Worm (Caenorhabditis elegans) whole organism, L1 larva: ENCODE measurements around the gene F35H8.1.

Experiments used
- C04F5.9 ChIP-seq: sonication (generic microtip); optimal IDR thresholded peaks from 2 replicates; lab custom pipeline; 2016; ENCODE audit warnings: missing genetic modification characterization, missing compliant biosample characterization
- C16A3.4 ChIP-seq: fragments of 150-350 bp; optimal IDR thresholded peaks from 2 replicates; lab custom pipeline; 2014; ENCODE audit warnings: missing biosample characterization, missing genetic modification characterization
- C34B4.2 ChIP-seq: sonication (generic microtip); optimal IDR thresholded peaks from 2 replicates; lab custom pipeline; 2017; ENCODE audit warnings: mild to moderate bottlenecking, missing genetic modification characterization, missing compliant biosample characterization
- Y116A8C.19 ChIP-seq: sonication (generic microtip); optimal IDR thresholded peaks from 2 replicates; lab custom pipeline; 2016; ENCODE audit warnings: missing compliant biosample characterization, missing genetic modification characterization, borderline replicate concordance
- aha-1 ChIP-seq: fragments of 150-350 bp; optimal IDR thresholded peaks from 2 replicates; lab custom pipeline; 2014; ENCODE audit warnings: missing biosample characterization, missing genetic modification characterization
- blmp-1 ChIP-seq: fragments of 150-350 bp; optimal IDR thresholded peaks from 2 replicates; lab custom pipeline; 2014; ENCODE audit warnings: missing biosample characterization, missing genetic modification characterization
- ceh-63 ChIP-seq: fragments of 200-800 bp; sonication (Bioruptor generic); optimal IDR thresholded peaks from 2 replicates; lab custom pipeline; 2018; ENCODE audit warnings: mild to moderate bottlenecking, missing genetic modification characterization, missing compliant biosample characterization
- ceh-8 ChIP-seq: fragments of 200-800 bp; sonication (Bioruptor generic); optimal IDR thresholded peaks from 2 replicates; lab custom pipeline; 2018; ENCODE audit warnings: mild to moderate bottlenecking, missing genetic modification characterization, moderate library complexity, missing compliant biosample characterization
- ces-1 ChIP-seq: fragments of 150-350 bp; optimal IDR thresholded peaks from 2 replicates; lab custom pipeline; 2014; ENCODE audit warnings: missing biosample characterization, missing genetic modification reagents, missing genetic modification characterization
- dsc-1 ChIP-seq: sonication (generic microtip); optimal IDR thresholded peaks from 2 replicates; lab custom pipeline; 2016; ENCODE audit warnings: mild to moderate bottlenecking, missing genetic modification characterization, missing compliant biosample characterization
- efl-1 ChIP-seq, 4 experiments: fragments of 150-350 bp; optimal IDR thresholded peaks in 3 of 4; peaks in 1 of 4; 1 replicate in 1 of 4; 2 replicates in 3 of 4; lab custom pipeline; 2014; ENCODE audit warnings: missing biosample characterization in 2 of 4, missing genetic modification characterization in 2 of 4, missing genetic modification reagents in 2 of 4
- fkh-10 ChIP-seq: sonication (generic microtip); optimal IDR thresholded peaks from 2 replicates; lab custom pipeline; 2017; ENCODE audit warnings: missing biosample characterization, missing genetic modification reagents, missing genetic modification characterization
- fkh-8 ChIP-seq: sonication (generic microtip); optimal IDR thresholded peaks from 2 replicates; lab custom pipeline; 2016; ENCODE audit warnings: mild to moderate bottlenecking, missing genetic modification characterization, missing compliant biosample characterization
- grh-1 ChIP-seq: fragments of 200-800 bp; sonication (Bioruptor generic); IDR thresholded peaks from 2 replicates; pipeline ENCODE4 v1.3.6; 2022; ENCODE audit warnings: missing genetic modification reagents, missing genetic modification characterization, missing compliant biosample characterization
- hlh-4 ChIP-seq: sonication (generic microtip); optimal IDR thresholded peaks from 2 replicates; lab custom pipeline; 2016; ENCODE audit warnings: mild to moderate bottlenecking, missing genetic modification characterization, missing compliant biosample characterization
- jun-1 ChIP-seq: fragments of 150-350 bp; optimal IDR thresholded peaks from 2 replicates; lab custom pipeline; 2014; ENCODE audit warnings: missing biosample characterization, missing genetic modification reagents, missing genetic modification characterization
- lin-13 ChIP-seq: fragments of 150-350 bp; optimal IDR thresholded peaks from 2 replicates; lab custom pipeline; 2014; ENCODE audit warnings: missing biosample characterization, missing genetic modification reagents, missing genetic modification characterization
- lin-14 ChIP-seq: fragments of 200-800 bp; sonication (Bioruptor generic); optimal IDR thresholded peaks from 2 replicates; lab custom pipeline; 2018; ENCODE audit warnings: mild to moderate bottlenecking, missing genetic modification characterization, moderate library complexity, missing compliant biosample characterization
- lin-15B ChIP-seq: fragments of 150-350 bp; sonication (generic microtip); optimal IDR thresholded peaks from 3 replicates; lab custom pipeline; 2014; ENCODE audit warnings: missing biosample characterization, missing genetic modification characterization
- lin-35 ChIP-seq, 2 experiments: fragments of 150-350 bp; optimal IDR thresholded peaks; 2 replicates each; lab custom pipeline; 2014; ENCODE audit warnings: missing biosample characterization in 2 of 2, missing genetic modification characterization in 2 of 2, missing genetic modification reagents in 2 of 2
- lin-39 ChIP-seq: fragments of 150-350 bp; optimal IDR thresholded peaks from 2 replicates; lab custom pipeline; 2014; ENCODE audit warnings: missing biosample characterization, missing genetic modification reagents, missing genetic modification characterization
- lir-3 ChIP-seq: sonication (generic microtip); optimal IDR thresholded peaks from 2 replicates; lab custom pipeline; 2016; ENCODE audit warnings: mild to moderate bottlenecking, missing genetic modification characterization, moderate library complexity, missing compliant biosample characterization; ENCODE audit not compliant: poor library complexity
- lsy-2 ChIP-seq, 2 experiments: fragments of 150-350 bp; optimal IDR thresholded peaks; 2 replicates each; lab custom pipeline; 2014; ENCODE audit warnings: missing biosample characterization in 2 of 2, missing genetic modification characterization in 2 of 2
- mab-9 ChIP-seq: fragments of 200-800 bp; sonication (Bioruptor generic); IDR thresholded peaks from 2 replicates; pipeline ENCODE4 v1.3.6; 2022; ENCODE audit warnings: missing genetic modification reagents, missing genetic modification characterization, missing compliant biosample characterization
- mdl-1 ChIP-seq, 2 experiments: fragments of 150-350 bp; optimal IDR thresholded peaks; 2 replicates each; lab custom pipeline; 2014 to 2017; ENCODE audit warnings: missing biosample characterization in 2 of 2, missing genetic modification characterization in 2 of 2, inconsistent platforms in 1 of 2
- mep-1 ChIP-seq: fragments of 150-350 bp; optimal IDR thresholded peaks from 2 replicates; lab custom pipeline; 2014; ENCODE audit warnings: missing biosample characterization, missing genetic modification characterization
- nhr-20 ChIP-seq: sonication (generic microtip); optimal IDR thresholded peaks from 2 replicates; lab custom pipeline; 2016; ENCODE audit warnings: mild to moderate bottlenecking, missing genetic modification characterization, missing compliant biosample characterization
- nhr-28 ChIP-seq: fragments of 150-350 bp; optimal IDR thresholded peaks from 2 replicates; lab custom pipeline; 2014; ENCODE audit warnings: missing biosample characterization, missing genetic modification characterization
- nhr-71 ChIP-seq: sonication (generic microtip); optimal IDR thresholded peaks from 2 replicates; lab custom pipeline; 2016; ENCODE audit warnings: mild to moderate bottlenecking, missing genetic modification characterization, moderate library complexity, missing compliant biosample characterization
- nhr-76 ChIP-seq: sonication (generic microtip); optimal IDR thresholded peaks from 2 replicates; lab custom pipeline; 2017; ENCODE audit warnings: missing biosample characterization, missing genetic modification characterization
- nhr-84 ChIP-seq: sonication (generic microtip); optimal IDR thresholded peaks from 2 replicates; lab custom pipeline; 2017; ENCODE audit warnings: missing biosample characterization, missing genetic modification characterization
- nhr-85 ChIP-seq: sonication (generic microtip); peaks from one replicate; lab custom pipeline; 2016; ENCODE audit warnings: missing genetic modification characterization, inconsistent platforms, missing compliant biosample characterization
- nhr-90 ChIP-seq: sonication (generic microtip); optimal IDR thresholded peaks from 2 replicates; lab custom pipeline; 2016; ENCODE audit warnings: mild to moderate bottlenecking, missing genetic modification characterization, missing compliant biosample characterization; ENCODE audit not compliant: poor library complexity
- pax-3 ChIP-seq: fragments of 200-800 bp; sonication (Bioruptor generic); optimal IDR thresholded peaks from 2 replicates; lab custom pipeline; 2018; ENCODE audit warnings: mild to moderate bottlenecking, missing genetic modification characterization, moderate library complexity, missing compliant biosample characterization
- rnt-1 ChIP-seq: sonication (generic microtip); optimal IDR thresholded peaks from 2 replicates; lab custom pipeline; 2016; ENCODE audit warnings: mild to moderate bottlenecking, missing genetic modification characterization, moderate library complexity, missing compliant biosample characterization
- skn-1 ChIP-seq: fragments of 150-350 bp; optimal IDR thresholded peaks from 2 replicates; lab custom pipeline; 2014; ENCODE audit warnings: missing biosample characterization, missing genetic modification characterization
- snpc-4 ChIP-seq: fragments of 150-350 bp; optimal IDR thresholded peaks from 2 replicates; lab custom pipeline; 2014; ENCODE audit warnings: missing biosample characterization, missing genetic modification characterization
- sox-4 ChIP-seq: sonication (generic microtip); optimal IDR thresholded peaks from 2 replicates; lab custom pipeline; 2016; ENCODE audit warnings: missing genetic modification characterization, missing compliant biosample characterization
- sptf-1 ChIP-seq: fragments of 150-350 bp; optimal IDR thresholded peaks from 2 replicates; lab custom pipeline; 2014; ENCODE audit warnings: missing biosample characterization, missing genetic modification characterization
- swsn-7 ChIP-seq: sonication (generic microtip); optimal IDR thresholded peaks from 2 replicates; lab custom pipeline; 2016; ENCODE audit warnings: missing genetic modification characterization, missing compliant biosample characterization
- tlp-1 ChIP-seq: fragments of 150-350 bp; optimal IDR thresholded peaks from 2 replicates; lab custom pipeline; 2014; ENCODE audit warnings: missing biosample characterization, missing genetic modification characterization
- unc-130 ChIP-seq: fragments of 150-350 bp; optimal IDR thresholded peaks from 2 replicates; lab custom pipeline; 2017; ENCODE audit warnings: missing biosample characterization, missing genetic modification characterization, inconsistent platforms
- unc-30 ChIP-seq: sonication (generic microtip); optimal IDR thresholded peaks from 2 replicates; lab custom pipeline; 2017; ENCODE audit warnings: missing biosample characterization, missing genetic modification characterization
- unc-86 ChIP-seq: sonication (generic microtip); optimal IDR thresholded peaks from 2 replicates; lab custom pipeline; 2016; ENCODE audit warnings: missing genetic modification characterization, missing compliant biosample characterization
- unc-98 ChIP-seq: fragments of 200-800 bp; sonication (Bioruptor generic); IDR thresholded peaks from 2 replicates; pipeline ENCODE4 v1.3.6; 2022; ENCODE audit warnings: missing genetic modification characterization, missing compliant biosample characterization
- vab-15 ChIP-seq: sonication (generic microtip); optimal IDR thresholded peaks from 2 replicates; lab custom pipeline; 2017; ENCODE audit warnings: missing genotype, mild to moderate bottlenecking, missing genetic modification characterization, missing compliant biosample characterization
- xbp-1 ChIP-seq: sonication (generic microtip); optimal IDR thresholded peaks from 2 replicates; lab custom pipeline; 2016; ENCODE audit warnings: missing genetic modification characterization, missing compliant biosample characterization
- zip-4 ChIP-seq: fragments of 200-800 bp; sonication (Bioruptor generic); optimal IDR thresholded peaks from 2 replicates; lab custom pipeline; 2018; ENCODE audit warnings: mild to moderate bottlenecking, missing genetic modification characterization, moderate library complexity, missing compliant biosample characterization

F35H8.1 gene

ce11 chrII:9601069-9601468 is 48.0 kb upstream of the F35H8.1 start (continued):
- TF ChIP-seq nhr-84 (tag; lab: Kevin White, UChicago): no peak
- no peak for TF ChIP-seq aha-1 (tag; lab: Kevin White, UChicago)
- no peak for TF ChIP-seq sptf-1 (tag; lab: Kevin White, UChicago)
- no peak for TF ChIP-seq lin-15B (tag; lab: Kevin White, UChicago)
- TF ChIP-seq unc-86: no peak
- TF ChIP-seq lin-13: peak; percentile 65
- no peak for TF ChIP-seq C04F5.9 (tag; lab: Kevin White, UChicago)
- TF ChIP-seq vab-15 (tag; lab: Kevin White, UChicago): no peak
- no peak for TF ChIP-seq snpc-4 (tag; lab: Kevin White, UChicago)
- TF ChIP-seq lin-39 (tag; lab: Kevin White, UChicago): peak; percentile 70
- TF ChIP-seq dsc-1 (tag; lab: Kevin White, UChicago): no peak
- TF ChIP-seq pax-3 (tag; lab: Kevin White, UChicago): no peak
- TF ChIP-seq nhr-76 (tag; lab: Kevin White, UChicago): no peak
- peak; percentile 27 for TF ChIP-seq jun-1 (tag; lab: Kevin White, UChicago)
- peak; percentile 97 for TF ChIP-seq blmp-1 (tag; lab: Kevin White, UChicago)
- no peak for TF ChIP-seq sox-4 (tag; lab: Kevin White, UChicago)
- TF ChIP-seq lin-14: peak; percentile 96
- peak in 1 of 2 experiments; percentile 96 for TF ChIP-seq mdl-1 (tag; optimal IDR thresholded peaks at IDR 0.05; lab: Kevin White, UChicago)
- no peak for TF ChIP-seq unc-30 (tag; lab: Kevin White, UChicago)
- peak; percentile 96 for TF ChIP-seq nhr-20 (tag; lab: Kevin White, UChicago)
- TF ChIP-seq C16A3.4 (tag; lab: Kevin White, UChicago): peak; percentile 61
- TF ChIP-seq ceh-63 (GFP tag; lab: Kevin White, UChicago): no peak
- TF ChIP-seq C34B4.2 (tag; lab: Kevin White, UChicago): no peak
- TF ChIP-seq lir-3 (tag; lab: Kevin White, UChicago): peak; percentile 63
- TF ChIP-seq fkh-8 (tag; lab: Kevin White, UChicago): no peak
- TF ChIP-seq mab-9: 0 out of 2 replicates have a peak, but pooled peaks have one; percentile 21
- no peak for TF ChIP-seq ceh-8
- peak; percentile 98 for TF ChIP-seq nhr-85
- TF ChIP-seq lin-35 (GFP tag; optimal IDR thresholded peaks at IDR 0.05; lab: Kevin White, UChicago): peak; percentile 33 to 73
- TF ChIP-seq unc-130 (tag; lab: Kevin White, UChicago): peak; percentile 94
- peak; percentile 63 for TF ChIP-seq swsn-7 (tag; lab: Kevin White, UChicago)
- no peak for TF ChIP-seq Y116A8C.19 (tag; lab: Kevin White, UChicago)
- TF ChIP-seq mep-1: peak; percentile 83
- no peak for TF ChIP-seq skn-1
- TF ChIP-seq nhr-90 (tag; lab: Kevin White, UChicago): peak; percentile 87
- peak; percentile 67 for TF ChIP-seq rnt-1 (tag; lab: Kevin White, UChicago)
- TF ChIP-seq lsy-2 (tag; optimal IDR thresholded peaks at IDR 0.05; lab: Kevin White, UChicago): peak; percentile 68 to 74
- peak; percentile 25 to 52 for TF ChIP-seq efl-1 (optimal IDR thresholded peaks at IDR 0.05; lab: Kevin White, UChicago)
- no peak for TF ChIP-seq efl-1 (GFP tag; optimal IDR thresholded peaks at IDR 0.05 in 1 of 2; lab: Kevin White, UChicago)
- no peak for TF ChIP-seq tlp-1 (tag; lab: Kevin White, UChicago)
- no peak for TF ChIP-seq fkh-10
- TF ChIP-seq zip-4 (GFP tag; lab: Kevin White, UChicago): peak; percentile 7
- peak; percentile 93 for TF ChIP-seq nhr-71 (tag; lab: Kevin White, UChicago)
- TF ChIP-seq hlh-4 (tag; lab: Kevin White, UChicago): no peak
- TF ChIP-seq ces-1: no peak
- TF ChIP-seq nhr-28 (tag; lab: Kevin White, UChicago): no peak
- no peak for TF ChIP-seq unc-98 (GFP tag; lab: Robert Waterston, UW)
- peak; percentile 55 for TF ChIP-seq grh-1 (GFP tag; lab: Robert Waterston, UW)
- TF ChIP-seq xbp-1: peak; percentile 61
